Worm (Caenorhabditis elegans) whole organism, young adult: ENCODE results near the gene M176.11.

Experiments used
- attf-3 ChIP-seq: fragments of 200-800 bp; sonication (Bioruptor generic); conservative IDR thresholded peaks from 2 replicates; pipeline ENCODE4 v1.3.6; 2022; ENCODE audit warnings: missing genetic modification reagents, missing genetic modification characterization, missing compliant biosample characterization
- ceh-27 ChIP-seq: fragments of 200-800 bp; sonication (Bioruptor generic); optimal IDR thresholded peaks from 2 replicates; lab custom pipeline; 2018; ENCODE audit warnings: mild to moderate bottlenecking, missing genetic modification characterization, moderate library complexity, missing compliant biosample characterization
- die-1 ChIP-seq: sonication (generic microtip); optimal IDR thresholded peaks from 2 replicates; lab custom pipeline; 2016; ENCODE audit warnings: missing genotype, mild to moderate bottlenecking, missing genetic modification characterization, missing compliant biosample characterization
- hmg-20 ChIP-seq: fragments of 200-800 bp; sonication (Bioruptor generic); IDR thresholded peaks from 2 replicates; pipeline ENCODE4 v1.3.6; 2022; ENCODE audit warnings: missing genetic modification reagents, missing genetic modification characterization, missing compliant biosample characterization
- lin-35 ChIP-seq, 3 experiments: fragments of 150-350 bp in 2 of 3; sonication (generic microtip) in 1 of 3; optimal IDR thresholded peaks; 2 replicates each; lab custom pipeline; 2014 to 2018; ENCODE audit warnings: missing biosample characterization in 3 of 3, missing genetic modification characterization in 3 of 3, missing genetic modification reagents in 3 of 3
- lin-40 ChIP-seq: sonication (generic microtip); optimal IDR thresholded peaks from 2 replicates; lab custom pipeline; 2016; ENCODE audit warnings: missing genetic modification characterization, mild to moderate bottlenecking, missing compliant biosample characterization, missing genotype, missing genetic modification reagents
- madf-8 ChIP-seq: fragments of 200-800 bp; sonication (Bioruptor generic); conservative IDR thresholded peaks from 2 replicates; pipeline ENCODE4 v1.3.6; 2022; ENCODE audit warnings: missing genetic modification reagents, missing genetic modification characterization, missing compliant biosample characterization
- nhr-90 ChIP-seq: sonication (generic microtip); optimal IDR thresholded peaks from 2 replicates; lab custom pipeline; 2016; ENCODE audit warnings: missing genotype, mild to moderate bottlenecking, missing genetic modification characterization, missing compliant biosample characterization
- pha-4 ChIP-seq: fragments of 150-350 bp; sonication (generic microtip); optimal IDR thresholded peaks from 2 replicates; lab custom pipeline; 2014; ENCODE audit warnings: missing biosample characterization, missing genetic modification reagents, missing genetic modification characterization
- snpc-4 ChIP-seq, 5 experiments: fragments of 150-350 bp in 1 of 5; sonication (generic microtip) in 4 of 5; optimal IDR thresholded peaks; 2 replicates each; lab custom pipeline; 2014 to 2018; ENCODE audit warnings: missing genetic modification characterization in 5 of 5, missing biosample characterization in 3 of 5, antibody characterized with exemption in 2 of 5, mild to moderate bottlenecking in 2 of 5, missing compliant biosample characterization in 2 of 5, missing genotype in 2 of 5, moderate library complexity in 2 of 5, missing genetic modification reagents in 1 of 5
- unc-130 ChIP-seq: sonication (generic microtip); optimal IDR thresholded peaks from 2 replicates; lab custom pipeline; 2016; ENCODE audit warnings: missing genetic modification reagents, missing genetic modification characterization, missing compliant biosample characterization

- TF ChIP-seq nhr-90 (tag; lab: Kevin White, UChicago) (no peak), madf-8 (GFP tag; lab: Robert Waterston, UW) (no peak), lin-40 (tag; lab: Kevin White, UChicago) (no peak), pha-4 (tag; lab: Kevin White, UChicago) (no peak), attf-3 (GFP tag; lab: Robert Waterston, UW) (no peak), unc-130 (GFP tag; lab: Kevin White, UChicago) (no peak), lin-35 (GFP tag; optimal IDR thresholded peaks at IDR 0.05; lab: Kevin White, UChicago) (no peak), hmg-20 (GFP tag; lab: Robert Waterston, UW) (no peak), snpc-4 (GFP tag; optimal IDR thresholded peaks at IDR 0.05; lab: Kevin White, UChicago) (no peak), snpc-4 (tag; optimal IDR thresholded peaks at IDR 0.05; lab: Kevin White, UChicago) (no peak), ceh-27 (no peak), die-1 (no peak)
Measured at ce11 chrII:9392724-9393123, 29.3 kb upstream of the M176.11 start, which contains the start of gene lido-17.
